Worm (Caenorhabditis elegans): ENCODE results near the gene nlp-34.

nlp-34 gene

DNA sequence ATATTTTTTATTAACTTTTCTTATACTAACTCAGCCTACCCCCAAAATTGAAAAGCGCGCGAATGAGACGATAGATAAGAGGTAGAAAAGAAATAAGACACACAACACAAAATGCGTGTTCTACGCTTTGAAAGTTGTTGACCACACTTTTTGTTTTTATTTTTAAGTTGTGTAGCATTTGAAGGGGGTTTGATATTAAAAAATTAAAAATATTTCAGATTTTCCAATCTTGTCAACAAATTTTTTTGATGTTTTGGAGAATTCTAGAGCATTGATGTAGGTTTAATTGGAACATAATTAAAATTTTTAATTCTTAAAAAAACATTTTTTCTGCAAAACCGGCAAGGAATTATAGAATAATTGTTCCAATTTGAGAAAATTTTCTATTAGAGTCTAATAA is 17.7 kb downstream of the nlp-34 start, which contains the start of gene cyp-34A6:
TSS of gene cyp-34A6 (minus strand) at position 101 of the 400 bp plus-strand sequence.
- TF ChIP-seq fax-1 (tag; optimal IDR thresholded peaks at IDR 0.05) (no peak), ceh-19 (GFP tag; optimal IDR thresholded peaks at IDR 0.05) (no peak), npax-4 (tag; optimal IDR thresholded peaks at IDR 0.05) (no peak), ztf-16 (tag; optimal IDR thresholded peaks at IDR 0.05) (no peak), zip-5 (tag; optimal IDR thresholded peaks at IDR 0.05) (no peak), fkh-6 (tag; optimal IDR thresholded peaks at IDR 0.05) (no peak)

ce11 chrV:3957608-3958007 is 21.3 kb downstream of the nlp-34 start, which contains the start of gene cyp-34A5:
TSS of gene cyp-34A5 (minus strand) at chrV:3957708.
- TF ChIP-seq lim-6 (tag; optimal IDR thresholded peaks at IDR 0.05) = no peak
- no peak for TF ChIP-seq lin-11 (tag; optimal IDR thresholded peaks at IDR 0.05)
- TF ChIP-seq K09A11.1 (tag; optimal IDR thresholded peaks at IDR 0.05; ENCODE audit: insufficient read depth) = no peak
- no peak for TF ChIP-seq ceh-34 (tag; optimal IDR thresholded peaks at IDR 0.05)
- no peak for TF ChIP-seq nfya-1 (tag; optimal IDR thresholded peaks at IDR 0.05)
- no peak for TF ChIP-seq Y22D7AL.16 (tag; optimal IDR thresholded peaks at IDR 0.05)
- no peak for TF ChIP-seq ceh-9 (tag; optimal IDR thresholded peaks at IDR 0.05)
- no peak for TF ChIP-seq tbx-2 (tag; optimal IDR thresholded peaks at IDR 0.05)
- no peak for TF ChIP-seq ztf-16 (tag; optimal IDR thresholded peaks at IDR 0.05)
- TF ChIP-seq ets-4 (tag; optimal IDR thresholded peaks at IDR 0.05) = no peak

DNA sequence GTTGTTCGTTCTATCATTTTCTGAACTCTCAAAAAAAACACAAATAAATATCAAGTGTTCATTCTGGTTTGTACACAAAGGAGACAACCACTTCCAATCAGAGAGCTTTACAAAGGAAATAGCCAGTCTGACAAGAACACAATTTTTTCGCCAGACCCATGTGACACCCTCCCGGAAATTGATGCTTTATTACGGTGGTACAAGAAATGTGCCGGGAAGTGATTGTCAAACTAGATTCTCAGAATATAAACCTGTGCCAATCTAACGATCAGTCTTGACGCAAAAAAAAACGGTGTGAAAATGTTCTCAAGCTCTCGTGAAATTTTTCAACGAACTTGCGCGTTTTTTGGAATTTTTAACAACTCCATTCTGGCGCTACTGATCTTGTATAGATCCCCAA is 25.2 kb downstream of the nlp-34 start, which contains the start of gene str-247:
TSS of gene str-247 (plus strand) at position 301 of the 400 bp plus-strand sequence.
- no peak for TF ChIP-seq che-1 (tag; optimal IDR thresholded peaks at IDR 0.05)
- no peak for TF ChIP-seq elt-4 (tag; optimal IDR thresholded peaks at IDR 0.05)
- no peak for TF ChIP-seq hlh-13 (GFP tag; optimal IDR thresholded peaks at IDR 0.05)
- TF ChIP-seq syd-9 (tag; optimal IDR thresholded peaks at IDR 0.05) = no peak
- TF ChIP-seq C38D4.7 (GFP tag; optimal IDR thresholded peaks at IDR 0.05) = no peak
- no peak for TF ChIP-seq lim-6 (tag; optimal IDR thresholded peaks at IDR 0.05)
- no peak for TF ChIP-seq tbx-2 (tag; optimal IDR thresholded peaks at IDR 0.05)
- TF ChIP-seq lin-11 (tag; optimal IDR thresholded peaks at IDR 0.05) = no peak
- no peak for TF ChIP-seq unc-86 (tag; optimal IDR thresholded peaks at IDR 0.05)
- TF ChIP-seq sox-4 (tag; optimal IDR thresholded peaks at IDR 0.05) = no peak
- TF ChIP-seq unc-55 (GFP tag; optimal IDR thresholded peaks at IDR 0.05) = no peak
- no peak for TF ChIP-seq dve-1 (tag; optimal IDR thresholded peaks at IDR 0.05)

DNA sequence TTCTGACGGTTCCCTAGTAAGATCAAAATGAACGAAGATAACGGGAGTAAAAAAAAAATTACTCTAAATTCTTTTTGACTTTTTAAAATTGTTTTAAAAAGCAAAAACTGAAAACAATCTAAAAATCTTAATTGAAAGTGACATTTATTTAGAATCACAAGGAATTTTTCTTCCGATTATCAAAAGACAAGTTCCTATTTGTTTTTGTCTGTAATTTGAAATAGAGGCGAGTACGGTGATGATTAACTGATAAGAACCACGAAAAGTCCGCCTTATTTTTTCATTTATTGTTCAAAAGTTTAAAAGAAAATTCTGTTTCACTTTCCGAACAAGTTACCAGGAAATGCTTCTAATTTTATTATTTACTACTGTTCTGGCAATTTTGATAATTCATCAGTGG is 29.2 kb downstream of the nlp-34 start, which contains the start of gene dach-1:
TSS of gene dach-1 (plus strand) at position 301 of the 400 bp plus-strand sequence.
- TF ChIP-seq ets-4 (tag; optimal IDR thresholded peaks at IDR 0.05) = no peak
- TF ChIP-seq ref-2 (tag; optimal IDR thresholded peaks at IDR 0.05) = no peak
- TF ChIP-seq unc-3 (GFP tag; conservative IDR thresholded peaks at IDR 0.05) = no peak
- TF ChIP-seq unc-3 (tag; optimal IDR thresholded peaks at IDR 0.05) = no peak

DNA sequence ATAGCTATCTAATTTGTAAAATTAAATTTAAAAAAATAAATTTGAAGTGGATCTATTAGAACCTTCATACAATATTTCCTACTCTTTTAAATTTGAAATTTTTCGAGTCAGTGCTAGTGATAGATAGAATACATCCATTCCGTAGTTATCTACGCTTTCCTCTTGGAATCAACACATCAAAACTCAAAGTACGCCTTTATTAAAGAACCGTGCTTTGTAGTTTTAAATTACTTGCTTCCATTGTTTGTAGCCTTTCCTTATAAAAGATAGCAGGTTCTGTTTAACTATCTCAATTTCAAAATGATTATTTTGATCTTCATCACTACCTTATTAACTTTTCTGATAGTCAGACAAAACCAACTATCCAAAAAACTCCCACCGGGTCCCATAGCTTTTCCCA is 33.9 kb downstream of the nlp-34 start, which contains the start of gene cyp-35B3:
TSS of gene cyp-35B3 (plus strand) at position 301 of the 400 bp plus-strand sequence.
- TF ChIP-seq Y22D7AL.16 (tag; optimal IDR thresholded peaks at IDR 0.05) (no peak), eyg-1 (tag; optimal IDR thresholded peaks at IDR 0.05) (no peak), elt-4 (tag; optimal IDR thresholded peaks at IDR 0.05) (no peak), zip-5 (tag; optimal IDR thresholded peaks at IDR 0.05) (no peak), fkh-6 (tag; optimal IDR thresholded peaks at IDR 0.05) (no peak), ceh-45 (GFP tag; IDR thresholded peaks at IDR 0.05) (no peak), ceh-9 (tag; optimal IDR thresholded peaks at IDR 0.05) (no peak), unc-42 (tag; optimal IDR thresholded peaks at IDR 0.05) (no peak), syd-9 (tag; optimal IDR thresholded peaks at IDR 0.05) (no peak), tbx-2 (tag; optimal IDR thresholded peaks at IDR 0.05) (no peak), hlh-30 (tag; optimal IDR thresholded peaks at IDR 0.05; ENCODE audit: insufficient read depth) (no peak), mec-3 (tag; optimal IDR thresholded peaks at IDR 0.05; ENCODE audit: borderline replicate concordance) (no peak), nfya-1 (tag; optimal IDR thresholded peaks at IDR 0.05) (no peak), ama-1 (optimal IDR thresholded peaks at IDR 0.05) (no peak), pros-1 (tag; optimal IDR thresholded peaks at IDR 0.05) (no peak), ceh-14 (tag; optimal IDR thresholded peaks at IDR 0.05) (no peak)
